Worm (Caenorhabditis elegans) whole organism, young adult: Measurements from ENCODE around the gene C47E8.4.

Source experiments
- B0019.2 ChIP-seq: fragments of 200-800 bp; sonication (Bioruptor generic); conservative IDR thresholded peaks from 2 replicates; pipeline ENCODE4 v1.3.6; 2022; ENCODE audit warnings: missing genetic modification reagents, missing genetic modification characterization, missing compliant biosample characterization
- B0035.1 ChIP-seq: sonication (generic microtip); optimal IDR thresholded peaks from 2 replicates; lab custom pipeline; 2016; ENCODE audit warnings: missing genetic modification characterization, mild to moderate bottlenecking, missing compliant biosample characterization, missing genotype, missing genetic modification reagents
- B0261.1 ChIP-seq: sonication (generic microtip); optimal IDR thresholded peaks from 2 replicates; lab custom pipeline; 2016; ENCODE audit warnings: mild to moderate bottlenecking, missing genetic modification characterization, moderate library complexity, missing compliant biosample characterization
- C06A6.2 ChIP-seq: fragments of 200-800 bp; sonication (Bioruptor generic); conservative IDR thresholded peaks from 2 replicates; pipeline ENCODE4 v1.3.6; 2022; ENCODE audit warnings: missing genetic modification characterization, missing compliant biosample characterization
- C17E4.6 ChIP-seq: fragments of 200-800 bp; sonication (Bioruptor generic); IDR thresholded peaks from 2 replicates; pipeline ENCODE4 v1.3.6; 2022; ENCODE audit warnings: missing genetic modification reagents, missing genetic modification characterization, missing compliant biosample characterization
- F10E7.11 ChIP-seq: sonication (generic microtip); optimal IDR thresholded peaks from 2 replicates; lab custom pipeline; 2017; ENCODE audit warnings: mild to moderate bottlenecking, missing genetic modification characterization, moderate library complexity, missing compliant biosample characterization
- F22D6.2 ChIP-seq: sonication (generic microtip); optimal IDR thresholded peaks from 2 replicates; lab custom pipeline; 2016; ENCODE audit warnings: mild to moderate bottlenecking, missing genetic modification characterization, missing compliant biosample characterization
- F39B2.1 ChIP-seq: fragments of 200-800 bp; sonication (Bioruptor generic); IDR thresholded peaks from 2 replicates; pipeline ENCODE4 v1.3.6; 2022; ENCODE audit warnings: missing genetic modification reagents, missing genetic modification characterization, missing compliant biosample characterization
- F49E8.2 ChIP-seq: sonication (generic microtip); optimal IDR thresholded peaks from 3 replicates; lab custom pipeline; 2017; ENCODE audit warnings: missing genetic modification characterization, mild to moderate bottlenecking, missing compliant biosample characterization, antibody characterized with exemption, moderate library complexity; ENCODE audit not compliant: insufficient read depth
- F52B5.7 ChIP-seq: sonication (generic microtip); optimal IDR thresholded peaks from 2 replicates; lab custom pipeline; 2016; ENCODE audit warnings: mild to moderate bottlenecking, missing genetic modification characterization, missing compliant biosample characterization
- F57A8.1 ChIP-seq: fragments of 200-800 bp; sonication (Bioruptor generic); optimal IDR thresholded peaks from 2 replicates; lab custom pipeline; 2018; ENCODE audit warnings: mild to moderate bottlenecking, missing genetic modification characterization, moderate library complexity, missing compliant biosample characterization
- T26A5.8 ChIP-seq: sonication (generic microtip); optimal IDR thresholded peaks from 2 replicates; lab custom pipeline; 2016; ENCODE audit warnings: missing genetic modification characterization, missing compliant biosample characterization
- Y53G8AR.9 ChIP-seq: fragments of 200-800 bp; sonication (Bioruptor generic); conservative IDR thresholded peaks from 2 replicates; pipeline ENCODE4 v1.3.6; 2022; ENCODE audit warnings: missing genetic modification reagents, missing genetic modification characterization, missing compliant biosample characterization
- Y67H2A.10 ChIP-seq: fragments of 200-800 bp; sonication (Bioruptor generic); conservative IDR thresholded peaks from 2 replicates; pipeline ENCODE4 v1.3.6; 2022; ENCODE audit warnings: missing genetic modification reagents, missing genetic modification characterization, missing compliant biosample characterization
- Y79H2A.3 ChIP-seq: fragments of 200-800 bp; sonication (Bioruptor generic); conservative IDR thresholded peaks from 2 replicates; pipeline ENCODE4 v1.3.6; 2022; ENCODE audit warnings: missing genetic modification reagents, missing genetic modification characterization, missing compliant biosample characterization
- ama-1 ChIP-seq, 3 experiments: fragments of 150-350 bp in 1 of 3; sonication (generic microtip) in 2 of 3; optimal IDR thresholded peaks; 2 replicates each; lab custom pipeline; 2014 to 2018; ENCODE audit warnings: missing biosample characterization in 2 of 3, missing genetic modification characterization in 2 of 3, missing genetic modification reagents in 2 of 3
- atf-7 ChIP-seq: sonication (generic microtip); optimal IDR thresholded peaks from 2 replicates; lab custom pipeline; 2017; ENCODE audit warnings: mild to moderate bottlenecking, missing genetic modification characterization, missing compliant biosample characterization
- attf-3 ChIP-seq: fragments of 200-800 bp; sonication (Bioruptor generic); conservative IDR thresholded peaks from 2 replicates; pipeline ENCODE4 v1.3.6; 2022; ENCODE audit warnings: missing genetic modification reagents, missing genetic modification characterization, missing compliant biosample characterization
- attf-5 ChIP-seq: fragments of 200-800 bp; sonication (Bioruptor generic); optimal IDR thresholded peaks from 2 replicates; lab custom pipeline; 2018; ENCODE audit warnings: mild to moderate bottlenecking, missing genetic modification characterization, missing compliant biosample characterization
- ccch-3 ChIP-seq: fragments of 200-800 bp; sonication (Bioruptor generic); optimal IDR thresholded peaks from 2 replicates; lab custom pipeline; 2018; ENCODE audit warnings: mild to moderate bottlenecking, missing genetic modification characterization, missing compliant biosample characterization
- cebp-2 ChIP-seq: fragments of 200-800 bp; sonication (Bioruptor generic); IDR thresholded peaks from 2 replicates; pipeline ENCODE4 v1.3.6; 2022; ENCODE audit warnings: missing genetic modification characterization, missing compliant biosample characterization
- ceh-100 ChIP-seq: fragments of 200-800 bp; sonication (Bioruptor generic); IDR thresholded peaks from 2 replicates; pipeline ENCODE4 v1.3.6; 2022; ENCODE audit warnings: missing genetic modification reagents, missing genetic modification characterization, missing compliant biosample characterization
- ceh-40 ChIP-seq: fragments of 200-800 bp; sonication (Bioruptor generic); IDR thresholded peaks from 2 replicates; pipeline ENCODE4 v1.3.6; 2022; ENCODE audit warnings: missing genetic modification characterization, missing compliant biosample characterization
- ceh-91 ChIP-seq: fragments of 200-800 bp; sonication (Bioruptor generic); IDR thresholded peaks from 2 replicates; pipeline ENCODE4 v1.3.6; 2022; ENCODE audit warnings: missing genetic modification reagents, missing genetic modification characterization, missing compliant biosample characterization
- die-1 ChIP-seq: sonication (generic microtip); optimal IDR thresholded peaks from 2 replicates; lab custom pipeline; 2016; ENCODE audit warnings: missing genotype, mild to moderate bottlenecking, missing genetic modification characterization, missing compliant biosample characterization
- dpff-1 ChIP-seq: sonication (generic microtip); optimal IDR thresholded peaks from 2 replicates; lab custom pipeline; 2017; ENCODE audit warnings: mild to moderate bottlenecking, missing genetic modification characterization, missing compliant biosample characterization
- egl-18 ChIP-seq: fragments of 200-800 bp; sonication (Bioruptor generic); IDR thresholded peaks from 2 replicates; pipeline ENCODE4 v1.3.6; 2022; ENCODE audit warnings: missing genetic modification reagents, missing genetic modification characterization, missing compliant biosample characterization
- him-1 ChIP-seq: sonication (generic microtip); optimal IDR thresholded peaks from 2 replicates; lab custom pipeline; 2016; ENCODE audit warnings: missing genotype, missing genetic modification reagents, missing genetic modification characterization, missing compliant biosample characterization
- hsf-1 ChIP-seq: fragments of 200-800 bp; sonication (Bioruptor generic); IDR thresholded peaks from 2 replicates; pipeline ENCODE4 v1.3.6; 2022; ENCODE audit warnings: missing genetic modification reagents, missing genetic modification characterization, missing compliant biosample characterization
- let-607 ChIP-seq, 2 experiments: fragments of 200-800 bp in 1 of 2; sonication (Bioruptor generic) in 1 of 2; sonication (generic microtip) in 1 of 2; optimal IDR thresholded peaks; 2 replicates each; lab custom pipeline; 2016 to 2018; ENCODE audit warnings: mild to moderate bottlenecking in 2 of 2, missing compliant biosample characterization in 2 of 2, missing genetic modification characterization in 2 of 2, moderate library complexity in 2 of 2, missing genotype in 1 of 2
- lin-26 ChIP-seq: fragments of 200-800 bp; sonication (Bioruptor generic); IDR thresholded peaks from 2 replicates; pipeline ENCODE4 v1.3.6; 2022; ENCODE audit warnings: missing genetic modification reagents, missing genetic modification characterization, missing compliant biosample characterization
- lin-35 ChIP-seq, 3 experiments: fragments of 150-350 bp in 2 of 3; sonication (generic microtip) in 1 of 3; optimal IDR thresholded peaks; 2 replicates each; lab custom pipeline; 2014 to 2018; ENCODE audit warnings: missing biosample characterization in 3 of 3, missing genetic modification characterization in 3 of 3, missing genetic modification reagents in 3 of 3
- lin-40 ChIP-seq: sonication (generic microtip); optimal IDR thresholded peaks from 2 replicates; lab custom pipeline; 2016; ENCODE audit warnings: missing genetic modification characterization, mild to moderate bottlenecking, missing compliant biosample characterization, missing genotype, missing genetic modification reagents
- lin-54 ChIP-seq: fragments of 200-800 bp; sonication (Bioruptor generic); optimal IDR thresholded peaks from 2 replicates; lab custom pipeline; 2018; ENCODE audit warnings: mild to moderate bottlenecking, missing genetic modification characterization, missing compliant biosample characterization
- lsy-27 ChIP-seq: sonication (generic microtip); optimal IDR thresholded peaks from 2 replicates; lab custom pipeline; 2017; ENCODE audit warnings: missing genetic modification characterization, mild to moderate bottlenecking, missing compliant biosample characterization, antibody characterized with exemption, missing genotype, borderline replicate concordance; ENCODE audit not compliant: insufficient read depth
- mcd-1 ChIP-seq: fragments of 200-800 bp; sonication (Bioruptor generic); IDR thresholded peaks from 2 replicates; pipeline ENCODE4 v1.3.6; 2022; ENCODE audit warnings: missing genetic modification reagents, missing genetic modification characterization, missing compliant biosample characterization
- mes-4 ChIP-seq: sonication (generic microtip); optimal IDR thresholded peaks from 2 replicates; lab custom pipeline; 2016; ENCODE audit warnings: missing genotype, missing genetic modification characterization, missing compliant biosample characterization
- nhr-27 ChIP-seq: fragments of 200-800 bp; sonication (Bioruptor generic); optimal IDR thresholded peaks from 2 replicates; lab custom pipeline; 2018; ENCODE audit warnings: mild to moderate bottlenecking, missing genetic modification characterization, moderate library complexity, missing compliant biosample characterization
- nhr-80 ChIP-seq: sonication (generic microtip); optimal IDR thresholded peaks from 2 replicates; lab custom pipeline; 2016; ENCODE audit warnings: missing genetic modification characterization, missing compliant biosample characterization
- rpc-1 ChIP-seq, 2 experiments: fragments of 150-350 bp in 1 of 2; sonication (generic microtip) in 1 of 2; optimal IDR thresholded peaks; 2 replicates each; lab custom pipeline; 2014 to 2018; ENCODE audit warnings: missing biosample characterization in 1 of 2, missing genetic modification characterization in 1 of 2, missing genetic modification reagents in 1 of 2, missing genotype in 1 of 2
- sdz-38 ChIP-seq: sonication (generic microtip); optimal IDR thresholded peaks from 2 replicates; lab custom pipeline; 2016; ENCODE audit warnings: missing genotype, missing genetic modification characterization, missing compliant biosample characterization
- snpc-1.3 ChIP-seq: sonication (generic microtip); optimal IDR thresholded peaks from 2 replicates; lab custom pipeline; 2017; ENCODE audit warnings: missing genetic modification characterization, mild to moderate bottlenecking, missing compliant biosample characterization, antibody characterized with exemption, moderate library complexity, missing genotype, missing genetic modification reagents; ENCODE audit not compliant: insufficient read depth
- snpc-3.4 ChIP-seq: sonication (generic microtip); optimal IDR thresholded peaks from 2 replicates; lab custom pipeline; 2017; ENCODE audit warnings: missing genetic modification characterization, mild to moderate bottlenecking, missing compliant biosample characterization, antibody characterized with exemption, moderate library complexity, missing genotype, missing genetic modification reagents
- tlf-1 ChIP-seq: fragments of 200-800 bp; sonication (Bioruptor generic); optimal IDR thresholded peaks from 2 replicates; lab custom pipeline; 2018; ENCODE audit warnings: mild to moderate bottlenecking, missing genetic modification characterization, missing compliant biosample characterization
- xnd-1 ChIP-seq: sonication (generic microtip); optimal IDR thresholded peaks from 2 replicates; lab custom pipeline; 2016; ENCODE audit warnings: missing genotype, missing genetic modification reagents, missing genetic modification characterization, missing compliant biosample characterization

Gene C47E8.4

ce11 chrV:14688097-14688912 lies 3.0 kb upstream of the C47E8.4 start, which contains the start of gene C47E8.11 (continued):
- no peak for TF ChIP-seq lsy-27 (tag; lab: Kevin White, UChicago)
- peak; percentile 82 for TF ChIP-seq snpc-1.3 (tag; lab: Kevin White, UChicago)
- TF ChIP-seq ccch-3 (GFP tag; lab: Kevin White, UChicago) = no peak
- peak; percentile 92 for TF ChIP-seq ama-1 (optimal IDR thresholded peaks at IDR 0.05; lab: Kevin White, UChicago)
- TF ChIP-seq ama-1 (GFP tag; optimal IDR thresholded peaks at IDR 0.05; lab: Kevin White, UChicago) = peak; percentile 57 to 77
- TF ChIP-seq ceh-91 (GFP tag; lab: Robert Waterston, UW) = no peak
- TF ChIP-seq F52B5.7 (tag; lab: Kevin White, UChicago) = peak; percentile 48
- no peak for TF ChIP-seq F39B2.1 (GFP tag; lab: Robert Waterston, UW)
- TF ChIP-seq attf-5 = peak; percentile 26
- TF ChIP-seq sdz-38 = no peak
- TF ChIP-seq dpff-1 (tag; lab: Kevin White, UChicago) = no peak
- TF ChIP-seq die-1 (tag; lab: Kevin White, UChicago) = peak; percentile 40
- peak in 1 of 2 experiments; percentile 60 for TF ChIP-seq let-607 (tag; optimal IDR thresholded peaks at IDR 0.05; lab: Kevin White, UChicago)
- TF ChIP-seq F57A8.1 (GFP tag; lab: Kevin White, UChicago) = no peak
- no peak; the same call in 1 of the 2 replicates for TF ChIP-seq ceh-100 (GFP tag; lab: Robert Waterston, UW)
- no peak for TF ChIP-seq nhr-27 (tag; lab: Kevin White, UChicago)
- peak; percentile 64 for TF ChIP-seq lin-54
- no peak for TF ChIP-seq Y79H2A.3 (GFP tag; lab: Robert Waterston, UW)
- no peak for TF ChIP-seq B0035.1
- peak; percentile 68 for TF ChIP-seq Y53G8AR.9 (GFP tag; lab: Robert Waterston, UW)
- no peak for TF ChIP-seq rpc-1 (optimal IDR thresholded peaks at IDR 0.05; lab: Kevin White, UChicago)
- TF ChIP-seq rpc-1 (tag; optimal IDR thresholded peaks at IDR 0.05; lab: Kevin White, UChicago) = no peak
- 0 out of 2 replicates have a peak, but pooled peaks have one; percentile 40 for TF ChIP-seq cebp-2 (GFP tag; lab: Robert Waterston, UW)
- no peak for TF ChIP-seq attf-3
- TF ChIP-seq lin-40 = peak; percentile 52
- no peak for TF ChIP-seq F22D6.2 (tag; lab: Kevin White, UChicago)
- TF ChIP-seq lin-26 (GFP tag; lab: Robert Waterston, UW) = no peak; the same call in 1 of the 2 replicates
- TF ChIP-seq hsf-1 = peak; percentile 85
- peak; percentile 6 for TF ChIP-seq B0261.1 (tag; lab: Kevin White, UChicago)
- TF ChIP-seq F49E8.2 (tag; lab: Kevin White, UChicago) = peak; percentile 94
- peak; percentile 23 for TF ChIP-seq xnd-1 (tag; lab: Kevin White, UChicago)
- peak; percentile 66 for TF ChIP-seq mcd-1 (GFP tag; lab: Robert Waterston, UW)
- peak; percentile 32 for TF ChIP-seq nhr-80 (tag; lab: Kevin White, UChicago)
- TF ChIP-seq ceh-40 (GFP tag; lab: Robert Waterston, UW) = no peak
- no peak for TF ChIP-seq T26A5.8
- no peak for TF ChIP-seq egl-18 (GFP tag; lab: Robert Waterston, UW)
- TF ChIP-seq atf-7 (tag; lab: Kevin White, UChicago) = peak; percentile 34
- TF ChIP-seq mes-4 (tag; lab: Kevin White, UChicago) = no peak
- TF ChIP-seq lin-35 (GFP tag; optimal IDR thresholded peaks at IDR 0.05; lab: Kevin White, UChicago) = peak in 1 of 3 experiments; percentile 62
- TF ChIP-seq him-1 = no peak
- TF ChIP-seq C17E4.6 (GFP tag; lab: Robert Waterston, UW) = no peak
- peak; percentile 88 for TF ChIP-seq snpc-3.4 (tag; lab: Kevin White, UChicago)
- peak; percentile 78 for TF ChIP-seq tlf-1
- TF ChIP-seq B0019.2 (GFP tag; lab: Robert Waterston, UW) = no peak
- peak; percentile 85 for TF ChIP-seq F10E7.11 (tag; lab: Kevin White, UChicago)
- peak; percentile 48; the same call in 1 of the 2 replicates for TF ChIP-seq C06A6.2 (GFP tag; lab: Robert Waterston, UW)
- TF ChIP-seq Y67H2A.10 (GFP tag; lab: Robert Waterston, UW) = no peak
